Fruit fly (Drosophila melanogaster): ENCODE measurements around the gene Teh4.

Gene Teh4

dm6 chr3L:4135857-4136256 is 42.2 kb downstream of the Teh4 start, which contains the start of gene RfC4 (continued):
- TF ChIP-seq CG31441 (GFP tag; IDR thresholded peaks at IDR 0.05) (no peak), CG11723 (GFP tag; optimal IDR thresholded peaks at IDR 0.05) (no peak), Dp (GFP tag; optimal IDR thresholded peaks at IDR 0.05) (peak; percentile 88), hth (optimal IDR thresholded peaks at IDR 0.05) (no peak), CoRest (tag; optimal IDR thresholded peaks at IDR 0.05) (no peak), en (GFP tag; optimal IDR thresholded peaks at IDR 0.05) (no peak), br (optimal IDR thresholded peaks at IDR 0.05) (no peak), Dek (tag; optimal IDR thresholded peaks at IDR 0.05) (no peak), repo (GFP tag; optimal IDR thresholded peaks at IDR 0.05) (no peak), vnd (GFP tag; IDR thresholded peaks at IDR 0.05; ENCODE audit: partially characterized antibody) (no peak), jumu (GFP tag; optimal IDR thresholded peaks at IDR 0.05) (no peak), Bgb (GFP tag; IDR thresholded peaks at IDR 0.05; ENCODE audit: partially characterized antibody) (0 out of 2 replicates have a peak, but pooled peaks have one; percentile 10), CG8281 (tag; optimal IDR thresholded peaks at IDR 0.05) (no peak), Myb (GFP tag; optimal IDR thresholded peaks at IDR 0.05) (peak; percentile 93), CG15601 (tag; optimal IDR thresholded peaks at IDR 0.05) (peak; percentile 2), sisA (GFP tag; IDR thresholded peaks at IDR 0.05) (no peak), Lim3 (GFP tag; IDR thresholded peaks at IDR 0.05) (no peak), pfk (GFP tag; optimal IDR thresholded peaks at IDR 0.05) (no peak), Hsf (GFP tag; optimal IDR thresholded peaks at IDR 0.05) (no peak), emc (GFP tag; optimal IDR thresholded peaks at IDR 0.05) (no peak), Hr3 (GFP tag; optimal IDR thresholded peaks at IDR 0.05) (no peak), tx (GFP tag; optimal IDR thresholded peaks at IDR 0.05) (no peak), CG12219 (GFP tag; optimal IDR thresholded peaks at IDR 0.05) (no peak), CG11695 (GFP tag; IDR thresholded peaks at IDR 0.05) (no peak), ftz-f1 (GFP tag; optimal IDR thresholded peaks at IDR 0.05) (no peak), Taf1 (GFP tag; IDR thresholded peaks at IDR 0.05) (no peak), CG16813 (GFP tag; IDR thresholded peaks at IDR 0.05; ENCODE audit: partially characterized antibody) (peak; percentile 42; the same call in 1 of the 3 replicates), Sin3A (optimal IDR thresholded peaks at IDR 0.05) (peak; percentile 35), ash1 (GFP tag; optimal IDR thresholded peaks at IDR 0.05) (no peak), Trl (optimal IDR thresholded peaks at IDR 0.05) (no peak), Trl (GFP tag; optimal IDR thresholded peaks at IDR 0.05) (no peak), CG12155 (GFP tag; optimal IDR thresholded peaks at IDR 0.05) (no peak), jing (GFP tag; optimal IDR thresholded peaks at IDR 0.05) (no peak), Bteb2 (GFP tag; optimal IDR thresholded peaks at IDR 0.05) (no peak), HmgD (GFP tag; optimal IDR thresholded peaks at IDR 0.05) (peak; percentile 29), stwl (tag; optimal IDR thresholded peaks at IDR 0.05) (peak; percentile 22), klu (GFP tag; IDR thresholded peaks at IDR 0.05) (no peak), CG9876 (GFP tag; optimal IDR thresholded peaks at IDR 0.05) (no peak), CG6254 (GFP tag; optimal IDR thresholded peaks at IDR 0.05) (no peak), Ptx1 (GFP tag; IDR thresholded peaks at IDR 0.05) (no peak), Lpt (GFP tag; optimal IDR thresholded peaks at IDR 0.05) (no peak), Scr (GFP tag; IDR thresholded peaks at IDR 0.05; ENCODE audit: partially characterized antibody) (peak; percentile 44; the same call in 1 of the 2 replicates), ken (GFP tag; IDR thresholded peaks at IDR 0.05) (no peak), CG7745 (tag; optimal IDR thresholded peaks at IDR 0.05) (no peak), btn (GFP tag; optimal IDR thresholded peaks at IDR 0.05) (no peak), CG4424 (GFP tag; optimal IDR thresholded peaks at IDR 0.05) (no peak), CG11247 (GFP tag; IDR thresholded peaks at IDR 0.05) (no peak), CG1529 (GFP tag; optimal IDR thresholded peaks at IDR 0.05) (no peak), pan (optimal IDR thresholded peaks at IDR 0.05) (no peak), pan (GFP tag; optimal IDR thresholded peaks at IDR 0.05 in 1 of 2, IDR thresholded peaks at IDR 0.05 in 1 of 2) (no peak), CG8478 (optimal IDR thresholded peaks at IDR 0.05) (no peak), CG14441 (GFP tag; IDR thresholded peaks at IDR 0.05) (no peak), esg (GFP tag; conservative IDR thresholded peaks at IDR 0.05) (no peak), CG4282 (GFP tag; optimal IDR thresholded peaks at IDR 0.05) (no peak), CG9797 (GFP tag; optimal IDR thresholded peaks at IDR 0.05) (peak; percentile 72)

All from whole organism, embryonic.